Worm (Caenorhabditis elegans) whole organism, L2 larva: ENCODE measurements around the gene dhs-16.

Experiments used
- Y55F3AM.14 ChIP-seq: fragments of 200-800 bp; sonication (Bioruptor generic); optimal IDR thresholded peaks from 2 replicates; lab custom pipeline; 2018; ENCODE audit warnings: mild to moderate bottlenecking, missing genetic modification characterization, missing compliant biosample characterization
- elt-1 ChIP-seq: fragments of 150-350 bp; optimal IDR thresholded peaks from 2 replicates; lab custom pipeline; 2014; ENCODE audit warnings: missing biosample characterization, missing genetic modification characterization
- elt-3 ChIP-seq: sonication (generic microtip); optimal IDR thresholded peaks from 2 replicates; lab custom pipeline; 2017; ENCODE audit warnings: missing biosample characterization, missing genetic modification characterization
- fos-1 ChIP-seq: fragments of 150-350 bp; optimal IDR thresholded peaks from 2 replicates; lab custom pipeline; 2014; ENCODE audit warnings: missing biosample characterization, missing genetic modification characterization
- mdl-1 ChIP-seq, 2 experiments: fragments of 150-350 bp in 1 of 2; sonication (generic microtip) in 1 of 2; optimal IDR thresholded peaks; 2 replicates each; lab custom pipeline; 2017; ENCODE audit warnings: missing biosample characterization in 2 of 2, missing genetic modification characterization in 2 of 2
- skn-1 ChIP-seq: sonication (generic microtip); optimal IDR thresholded peaks from 2 replicates; lab custom pipeline; 2017; ENCODE audit warnings: missing biosample characterization, missing genetic modification characterization
- snpc-4 ChIP-seq: fragments of 150-350 bp; optimal IDR thresholded peaks from 2 replicates; lab custom pipeline; 2014; ENCODE audit warnings: missing biosample characterization, missing genetic modification characterization
- unc-39 ChIP-seq: fragments of 150-350 bp; optimal IDR thresholded peaks from 2 replicates; lab custom pipeline; 2014; ENCODE audit warnings: missing biosample characterization, missing genetic modification characterization
- ztf-11 ChIP-seq: sonication (generic microtip); optimal IDR thresholded peaks from 2 replicates; lab custom pipeline; 2017; ENCODE audit warnings: missing biosample characterization, missing genetic modification characterization

ce11 chrV:5955627-5956026, 27.9 kb upstream of the dhs-16 start:
- TF ChIP-seq unc-39 (no peak), elt-3 (tag; lab: Kevin White, UChicago) (no peak), skn-1 (tag; lab: Kevin White, UChicago) (no peak), Y55F3AM.14 (GFP tag; lab: Kevin White, UChicago) (no peak), snpc-4 (tag; lab: Kevin White, UChicago) (no peak), mdl-1 (tag; optimal IDR thresholded peaks at IDR 0.05; lab: Kevin White, UChicago) (no peak), ztf-11 (tag; lab: Kevin White, UChicago) (no peak), elt-1 (no peak), fos-1 (tag; lab: Kevin White, UChicago) (no peak)
